Fruit fly (Drosophila melanogaster) whole organism, embryonic: Measurements from ENCODE around the gene CG14515.
A peak's percentile ranks its signal among the peaks of the same experiment; 100 is the strongest.

Source experiments
- Abd-B ChIP-seq: fragments of 200-800 bp; sonication (Bioruptor generic); optimal IDR thresholded peaks from 2 replicates; lab custom pipeline; 2018; ENCODE audit warnings: missing biosample characterization, mild to moderate bottlenecking, missing genetic modification characterization, moderate library complexity
- Ada2b ChIP-seq: fragments of 200-800 bp; sonication (Bioruptor generic); IDR thresholded peaks from 2 replicates; pipeline ENCODE4 v1.3.6; 2022; ENCODE audit warnings: missing biosample characterization, missing genetic modification characterization
- Asciz ChIP-seq: fragments of 200-800 bp; sonication (Bioruptor generic); optimal IDR thresholded peaks from 2 replicates; lab custom pipeline; 2017; ENCODE audit warnings: missing biosample characterization, mild to moderate bottlenecking, missing genetic modification characterization, missing genetic modification reagents
- CG1024 ChIP-seq: fragments of 200-800 bp; sonication (Bioruptor generic); IDR thresholded peaks from 2 replicates; pipeline ENCODE4 v1.3.6; 2022; ENCODE audit warnings: missing biosample characterization, missing genetic modification characterization
- CG10267 ChIP-seq: fragments of 200-800 bp; sonication (Bioruptor generic); optimal IDR thresholded peaks from 2 replicates; lab custom pipeline; 2018; ENCODE audit warnings: missing biosample characterization, mild to moderate bottlenecking, missing genetic modification characterization, moderate library complexity
- CG11456 ChIP-seq: fragments of 200-800 bp; sonication (Bioruptor generic); IDR thresholded peaks from 3 replicates; pipeline ENCODE4 v1.3.6; 2022; ENCODE audit warnings: missing biosample characterization, missing genetic modification characterization
- CG12104 ChIP-seq: fragments of 200-800 bp; sonication (Bioruptor generic); optimal IDR thresholded peaks from 3 replicates; lab custom pipeline; 2016; ENCODE audit warnings: missing biosample characterization, missing genetic modification characterization
- CG12236 ChIP-seq: fragments of 200-800 bp; sonication (Bioruptor generic); optimal IDR thresholded peaks from 2 replicates; lab custom pipeline; 2016; ENCODE audit warnings: missing biosample characterization, missing genetic modification characterization
- CG12769 ChIP-seq: fragments of 200-800 bp; sonication (Bioruptor generic); optimal IDR thresholded peaks from 2 replicates; lab custom pipeline; 2019; ENCODE audit warnings: missing biosample characterization, mild to moderate bottlenecking, missing genetic modification characterization, moderate library complexity
- CG15011 ChIP-seq: fragments of 200-800 bp; sonication (Bioruptor generic); optimal IDR thresholded peaks from 3 replicates; lab custom pipeline; 2018; ENCODE audit warnings: missing biosample characterization, mild to moderate bottlenecking, missing genetic modification characterization
- CG15479 ChIP-seq: fragments of 200-800 bp; sonication (Bioruptor generic); optimal IDR thresholded peaks from 3 replicates; lab custom pipeline; 2019; ENCODE audit warnings: missing biosample characterization, mild to moderate bottlenecking, missing genetic modification characterization, moderate library complexity
- CG17912 ChIP-seq: fragments of 200-800 bp; sonication (Bioruptor generic); optimal IDR thresholded peaks from 2 replicates; lab custom pipeline; 2018; ENCODE audit warnings: missing biosample characterization, mild to moderate bottlenecking, missing genetic modification characterization
- CG2120 ChIP-seq: fragments of 200-800 bp; sonication (Bioruptor generic); optimal IDR thresholded peaks from 3 replicates; lab custom pipeline; 2016; ENCODE audit warnings: missing biosample characterization, missing genetic modification characterization
- CG2202 ChIP-seq: fragments of 200-800 bp; sonication (Bioruptor generic); optimal IDR thresholded peaks from 2 replicates; lab custom pipeline; 2018; ENCODE audit warnings: missing biosample characterization, mild to moderate bottlenecking, missing genetic modification characterization
- CG32532 ChIP-seq: fragments of 200-800 bp; sonication (Bioruptor generic); IDR thresholded peaks from 2 replicates; pipeline ENCODE4 v1.3.6; 2022; ENCODE audit warnings: missing biosample characterization, missing genetic modification characterization
- CG3407 ChIP-seq: fragments of 200-800 bp; sonication (Bioruptor generic); optimal IDR thresholded peaks from 2 replicates; lab custom pipeline; 2018; ENCODE audit warnings: missing biosample characterization, mild to moderate bottlenecking, missing genetic modification characterization
- CG6813 ChIP-seq: fragments of 200-800 bp; sonication (Bioruptor generic); optimal IDR thresholded peaks from 2 replicates; lab custom pipeline; 2017; ENCODE audit warnings: missing biosample characterization, missing genetic modification characterization, mild to moderate bottlenecking, moderate library complexity, missing genetic modification reagents
- CG6854 ChIP-seq: fragments of 200-800 bp; sonication (Bioruptor generic); optimal IDR thresholded peaks from 3 replicates; lab custom pipeline; 2017; ENCODE audit warnings: missing biosample characterization, mild to moderate bottlenecking, missing genetic modification characterization
- CG7786 ChIP-seq: fragments of 200-800 bp; sonication (Bioruptor generic); optimal IDR thresholded peaks from 2 replicates; lab custom pipeline; 2016; ENCODE audit warnings: missing biosample characterization, missing genetic modification characterization
- Dfd ChIP-seq, 2 experiments: fragments of >200 bp; optimal IDR thresholded peaks; 2 replicates each; lab custom pipeline; 2017; ENCODE audit warnings: missing biosample characterization in 2 of 2, missing genetic modification characterization in 2 of 2
- Ets97D ChIP-seq: fragments of 200-800 bp; sonication (Bioruptor generic); optimal IDR thresholded peaks from 3 replicates; lab custom pipeline; 2016; ENCODE audit warnings: missing biosample characterization, missing genetic modification characterization
- H2.0 ChIP-seq: fragments of 200-800 bp; sonication (Bioruptor generic); IDR thresholded peaks from 2 replicates; pipeline ENCODE4 v1.3.6; 2022; ENCODE audit warnings: missing biosample characterization, missing genetic modification characterization
- Hand ChIP-seq: fragments of 200-800 bp; sonication (Bioruptor generic); optimal IDR thresholded peaks from 2 replicates; lab custom pipeline; 2017; ENCODE audit warnings: mild to moderate bottlenecking, missing biosample characterization, missing genetic modification reagents, missing genetic modification characterization
- Jarid2 ChIP-seq: fragments of 200-800 bp; sonication (Bioruptor generic); optimal IDR thresholded peaks from 3 replicates; lab custom pipeline; 2017; ENCODE audit warnings: mild to moderate bottlenecking, missing biosample characterization, missing genetic modification reagents, missing genetic modification characterization
- Mes4 ChIP-seq: fragments of 200-800 bp; sonication (Bioruptor generic); optimal IDR thresholded peaks from 2 replicates; lab custom pipeline; 2016; ENCODE audit warnings: missing biosample characterization, missing genetic modification characterization
- NFAT ChIP-seq: fragments of 200-800 bp; sonication (Bioruptor generic); IDR thresholded peaks from 2 replicates; pipeline ENCODE4 v1.3.6; 2022; ENCODE audit warnings: missing biosample characterization, missing genetic modification characterization
- NK7.1 ChIP-seq: fragments of 200-800 bp; sonication (Bioruptor generic); optimal IDR thresholded peaks from 3 replicates; lab custom pipeline; 2016; ENCODE audit warnings: missing biosample characterization, missing genetic modification characterization
- Neu2 ChIP-seq: fragments of 200-800 bp; sonication (Bioruptor generic); optimal IDR thresholded peaks from 3 replicates; lab custom pipeline; 2016; ENCODE audit warnings: missing biosample characterization, missing genetic modification characterization, borderline replicate concordance
- Sry-β ChIP-seq: fragments of 200-800 bp; sonication (Bioruptor generic); optimal IDR thresholded peaks from 2 replicates; lab custom pipeline; 2018; ENCODE audit warnings: missing biosample characterization, mild to moderate bottlenecking, missing genetic modification characterization, moderate library complexity
- abd-A ChIP-seq: fragments of 200-800 bp; sonication (Bioruptor generic); optimal IDR thresholded peaks from 3 replicates; lab custom pipeline; 2019; ENCODE audit warnings: missing biosample characterization, mild to moderate bottlenecking, missing genetic modification characterization, moderate library complexity
- btn ChIP-seq: fragments of 200-800 bp; sonication (Bioruptor generic); optimal IDR thresholded peaks from 2 replicates; lab custom pipeline; 2016; ENCODE audit warnings: missing biosample characterization, missing genetic modification characterization
- danr ChIP-seq: fragments of 200-800 bp; sonication (Bioruptor generic); IDR thresholded peaks from 2 replicates; pipeline ENCODE4 v1.3.6; 2022; ENCODE audit warnings: missing biosample characterization, missing genetic modification characterization
- eve ChIP-seq, 2 experiments: fragments of >200 bp; optimal IDR thresholded peaks; 2 replicates each; lab custom pipeline; 2017; ENCODE audit warnings: missing biosample characterization in 2 of 2, missing genetic modification characterization in 2 of 2
- fd96Cb ChIP-seq: fragments of 200-800 bp; sonication (Bioruptor generic); optimal IDR thresholded peaks from 2 replicates; lab custom pipeline; 2018; ENCODE audit warnings: missing biosample characterization, mild to moderate bottlenecking, missing genetic modification characterization, moderate library complexity
- ftz-f1 ChIP-seq: fragments of 200-800 bp; sonication (Bioruptor generic); optimal IDR thresholded peaks from 2 replicates; lab custom pipeline; 2016; ENCODE audit warnings: missing biosample characterization, missing genetic modification characterization
- gem ChIP-seq: fragments of 200-800 bp; sonication (Bioruptor generic); optimal IDR thresholded peaks from 2 replicates; lab custom pipeline; 2019; ENCODE audit warnings: missing biosample characterization, mild to moderate bottlenecking, missing genetic modification characterization, moderate library complexity
- gfzf ChIP-seq: fragments of 200-800 bp; sonication (Bioruptor generic); optimal IDR thresholded peaks from 2 replicates; lab custom pipeline; 2016; ENCODE audit warnings: missing biosample characterization, mild to moderate bottlenecking, missing genetic modification characterization, moderate library complexity
- h ChIP-seq: fragments of >200 bp; optimal IDR thresholded peaks from 2 replicates; lab custom pipeline; 2017
- klu ChIP-seq: fragments of 200-800 bp; sonication (Bioruptor generic); IDR thresholded peaks from 2 replicates; pipeline ENCODE4 v1.3.6; 2022; ENCODE audit warnings: missing biosample characterization, missing genetic modification characterization
- lov ChIP-seq, 2 experiments: fragments of 200-800 bp in 1 of 2; fragments of >200 bp in 1 of 2; sonication (Bioruptor generic) in 1 of 2; IDR thresholded peaks in 1 of 2; optimal IDR thresholded peaks in 1 of 2; 2 replicates in 1 of 2; 3 replicates in 1 of 2; pipeline versions ENCODE4 v1.3.6 to Lab custom; 2017 to 2022; ENCODE audit warnings: missing biosample characterization in 1 of 2, missing genetic modification characterization in 1 of 2
- luna ChIP-seq: fragments of 200-800 bp; sonication (Bioruptor generic); optimal IDR thresholded peaks from 2 replicates; lab custom pipeline; 2016; ENCODE audit warnings: missing biosample characterization, missing genetic modification characterization
- mirr ChIP-seq: fragments of 200-800 bp; sonication (Bioruptor generic); optimal IDR thresholded peaks from 3 replicates; lab custom pipeline; 2018; ENCODE audit warnings: missing biosample characterization, mild to moderate bottlenecking, missing genetic modification characterization
- phol ChIP-seq: fragments of 200-800 bp; sonication (Bioruptor generic); optimal IDR thresholded peaks from 3 replicates; lab custom pipeline; 2018; ENCODE audit warnings: missing biosample characterization, mild to moderate bottlenecking, missing genetic modification characterization, moderate library complexity
- pnt ChIP-seq: fragments of 200-800 bp; sonication (Bioruptor generic); optimal IDR thresholded peaks from 3 replicates; lab custom pipeline; 2016; ENCODE audit warnings: missing biosample characterization, missing genetic modification characterization
- prd ChIP-seq, 3 experiments: fragments of >200 bp in 2 of 3; fragments of 200-800 bp in 1 of 3; sonication (Bioruptor generic) in 1 of 3; optimal IDR thresholded peaks in 2 of 3; IDR thresholded peaks in 1 of 3; 2 replicates in 2 of 3; 3 replicates in 1 of 3; pipeline versions ENCODE4 v1.3.6 to Lab custom; 2017 to 2022; ENCODE audit warnings: missing biosample characterization in 1 of 3, missing genetic modification characterization in 1 of 3
- pros ChIP-seq: fragments of 200-800 bp; sonication (Bioruptor generic); optimal IDR thresholded peaks from 3 replicates; lab custom pipeline; 2019; ENCODE audit warnings: missing biosample characterization, mild to moderate bottlenecking, missing genetic modification characterization, moderate library complexity
- pum ChIP-seq: fragments of 200-800 bp; sonication (Bioruptor generic); optimal IDR thresholded peaks from 2 replicates; lab custom pipeline; 2016; ENCODE audit warnings: missing biosample characterization, missing genetic modification characterization
- vnd ChIP-seq: fragments of 200-800 bp; sonication (Bioruptor generic); IDR thresholded peaks from 3 replicates; pipeline ENCODE4 v1.3.6; 2022; ENCODE audit warnings: missing biosample characterization, missing genetic modification characterization; ENCODE audit not compliant: partially characterized antibody
- wdn ChIP-seq: fragments of 200-800 bp; sonication (Bioruptor generic); IDR thresholded peaks from 2 replicates; pipeline ENCODE4 v1.3.6; 2022; ENCODE audit warnings: missing biosample characterization, missing genetic modification characterization
- wor ChIP-seq: fragments of 200-800 bp; sonication (Bioruptor generic); IDR thresholded peaks from 2 replicates; pipeline ENCODE4 v1.3.6; 2022; ENCODE audit warnings: missing biosample characterization, missing genetic modification characterization

Gene CG14515

dm6 chr3R:29148072-29148471 lies 49.3 kb upstream of the CG14515 start, which contains the start of the genes CG11882 and Pglym78 (continued):
- TF ChIP-seq Hand (GFP tag; lab: Kevin White, UChicago) (no peak), NK7.1 (no peak), CG11456 (GFP tag; lab: Robert Waterston, UW) (peak; percentile 68; the same call in 2 of the 3 replicates), fd96Cb (no peak), CG6854 (GFP tag; lab: Kevin White, UChicago) (peak; percentile 21), CG3407 (GFP tag; lab: Kevin White, UChicago) (no peak), mirr (GFP tag; lab: Kevin White, UChicago) (peak; percentile 34), klu (GFP tag; lab: Robert Waterston, UW) (no peak), Asciz (GFP tag; lab: Kevin White, UChicago) (no peak), CG7786 (GFP tag; lab: Kevin White, UChicago) (peak; percentile 19), danr (GFP tag; lab: Robert Waterston, UW) (no peak), pum (GFP tag; lab: Kevin White, UChicago) (peak; percentile 65), Mes4 (peak; percentile 12), Jarid2 (no peak), CG17912 (GFP tag; lab: Kevin White, UChicago) (no peak), gfzf (GFP tag; lab: Kevin White, UChicago) (peak; percentile 89), CG1024 (0 out of 2 replicates have a peak, but pooled peaks have one; percentile 14), Sry-β (no peak), CG2120 (peak; percentile 72), CG15479 (GFP tag; lab: Kevin White, UChicago) (no peak), Ada2b (GFP tag; lab: Robert Waterston, UW) (peak; percentile 50), CG12104 (GFP tag; lab: Kevin White, UChicago) (no peak), NFAT (GFP tag; lab: Robert Waterston, UW) (peak; percentile 56; the same call in 1 of the 2 replicates), CG10267 (tag; lab: Kevin White, UChicago) (peak; percentile 36), ftz-f1 (GFP tag; lab: Kevin White, UChicago) (peak; percentile 100), Ets97D (GFP tag; lab: Kevin White, UChicago) (peak; percentile 96), wor (GFP tag; lab: Robert Waterston, UW) (no peak), h (lab: Kevin White, UChicago) (no peak), wdn (GFP tag; lab: Robert Waterston, UW) (peak; percentile 41; the same call in 1 of the 2 replicates), gem (tag; lab: Kevin White, UChicago) (no peak), pnt (GFP tag; lab: Kevin White, UChicago) (peak; percentile 32), pros (GFP tag; lab: Kevin White, UChicago) (peak; percentile 3), CG32532 (GFP tag; lab: Robert Waterston, UW) (peak; percentile 72), CG12236 (GFP tag; lab: Kevin White, UChicago) (no peak), CG6813 (GFP tag; lab: Kevin White, UChicago) (no peak), abd-A (tag; lab: Kevin White, UChicago) (no peak), vnd (no peak), phol (tag; lab: Kevin White, UChicago) (peak; percentile 28), Dfd (GFP tag; optimal IDR thresholded peaks at IDR 0.05; lab: Kevin White, UChicago) (no peak), CG15011 (GFP tag; lab: Kevin White, UChicago) (no peak), eve (GFP tag; optimal IDR thresholded peaks at IDR 0.05; lab: Kevin White, UChicago) (no peak), CG2202 (no peak), prd (optimal IDR thresholded peaks at IDR 0.05; lab: Kevin White, UChicago) (no peak), prd (GFP tag; IDR thresholded peaks at IDR 0.05; lab: Robert Waterston, UW) (peak; percentile 33; the same call in 1 of the 3 replicates), luna (GFP tag; lab: Kevin White, UChicago) (no peak), Neu2 (GFP tag; lab: Kevin White, UChicago) (no peak), lov (optimal IDR thresholded peaks at IDR 0.05; lab: Kevin White, UChicago) (no peak), lov (GFP tag; IDR thresholded peaks at IDR 0.05; lab: Robert Waterston, UW) (no peak), H2.0 (GFP tag; lab: Robert Waterston, UW) (0 out of 2 replicates have a peak, but pooled peaks have one; percentile 22), Abd-B (GFP tag; lab: Kevin White, UChicago) (no peak), btn (no peak), CG12769 (tag; lab: Kevin White, UChicago) (no peak)
